Fruit fly (Drosophila melanogaster) whole organism, wandering third instar larva: Measurements from ENCODE around the gene CG43938.
A peak's percentile ranks its signal among the peaks of the same experiment; 100 is the strongest.

Source experiments
- Dfd ChIP-seq: fragments of >200 bp; optimal IDR thresholded peaks from 2 replicates; lab custom pipeline; 2017; ENCODE audit warnings: missing biosample characterization, missing genetic modification characterization
- Dif ChIP-seq: fragments of 200-275, 200-300 bp; sonication (Bioruptor generic); optimal IDR thresholded peaks from 2 replicates; lab custom pipeline; 2018; ENCODE audit warnings: missing biosample characterization, missing genetic modification characterization; ENCODE audit not compliant: partially characterized antibody
- Hr78 ChIP-seq: fragments of >200 bp; optimal IDR thresholded peaks from 2 replicates; lab custom pipeline; 2017; ENCODE audit warnings: missing biosample characterization, missing genetic modification characterization
- OdsH ChIP-seq: fragments of 200-800 bp; sonication (Bioruptor generic); optimal IDR thresholded peaks from 2 replicates; lab custom pipeline; 2016; ENCODE audit warnings: missing biosample characterization, mild to moderate bottlenecking, missing genetic modification characterization
- dmrt93B ChIP-seq: fragments of 200-800 bp; sonication (Bioruptor generic); optimal IDR thresholded peaks from 2 replicates; lab custom pipeline; 2018; ENCODE audit warnings: missing biosample characterization, mild to moderate bottlenecking, missing genetic modification characterization
- foxo ChIP-seq, 2 experiments: fragments of 200-800 bp; sonication (Bioruptor generic); optimal IDR thresholded peaks; 2 replicates in 1 of 2; 3 replicates in 1 of 2; lab custom pipeline; 2016 to 2017; ENCODE audit warnings: missing biosample characterization in 2 of 2, missing genetic modification characterization in 2 of 2
- h ChIP-seq: fragments of 200-800 bp; sonication (Bioruptor generic); optimal IDR thresholded peaks from 3 replicates; lab custom pipeline; 2016; ENCODE audit warnings: missing biosample characterization, mild to moderate bottlenecking, missing genetic modification characterization
- jim ChIP-seq: fragments of 175-275, 200-325 bp; sonication (Bioruptor generic); optimal IDR thresholded peaks from 2 replicates; lab custom pipeline; 2016; ENCODE audit warnings: missing biosample characterization, mild to moderate bottlenecking, missing genetic modification characterization
- psq ChIP-seq: fragments of 200-800 bp; sonication (Bioruptor generic); optimal IDR thresholded peaks from 3 replicates; lab custom pipeline; 2017; ENCODE audit warnings: missing biosample characterization, mild to moderate bottlenecking, missing genetic modification characterization, moderate library complexity
- usp ChIP-seq: fragments of >200 bp; optimal IDR thresholded peaks from 2 replicates; lab custom pipeline; 2017; ENCODE audit warnings: missing biosample characterization, missing genetic modification characterization

dm6 chr3L:21172527-21173253 is 51.2 kb downstream of the CG43938 start, which contains the start of the genes chb and AsnS:
- no peak for TF ChIP-seq jim
- no peak for TF ChIP-seq usp (GFP tag; lab: Kevin White, UChicago)
- no peak for TF ChIP-seq Hr78 (GFP tag; lab: Kevin White, UChicago)
- TF ChIP-seq OdsH (GFP tag; lab: Kevin White, UChicago) = peak; percentile 86
- peak; percentile 87 for TF ChIP-seq h
- TF ChIP-seq foxo (GFP tag; optimal IDR thresholded peaks at IDR 0.05; lab: Kevin White, UChicago) = peak in 1 of 2 experiments; percentile 87
- TF ChIP-seq psq (GFP tag; lab: Kevin White, UChicago) = peak; percentile 65
- TF ChIP-seq Dif = no peak
- TF ChIP-seq Dfd (GFP tag; lab: Kevin White, UChicago) = no peak
- TF ChIP-seq dmrt93B (GFP tag; lab: Kevin White, UChicago) = peak; percentile 52
